Fruit fly (Drosophila melanogaster): ENCODE data around the gene Gycalpha99B.

Gycalpha99B gene

DNA sequence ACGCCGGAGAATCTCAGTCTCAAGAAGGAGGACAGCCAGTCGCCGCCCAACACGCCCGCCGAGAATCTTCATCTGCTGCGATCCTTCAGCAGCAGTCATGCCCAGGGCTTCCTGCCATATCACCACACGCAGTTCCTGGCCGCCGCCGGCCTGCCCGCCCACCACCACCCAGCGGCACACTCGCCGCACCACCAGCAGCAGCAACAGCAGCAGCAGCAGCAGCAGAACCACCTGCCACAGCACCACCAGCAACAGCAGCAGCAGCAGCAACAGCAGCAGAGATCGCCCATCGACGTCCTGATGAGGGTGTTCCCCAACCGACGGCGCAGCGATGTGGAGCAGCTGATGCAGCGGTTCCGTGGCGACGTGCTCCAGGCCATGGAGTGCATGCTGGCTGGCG is 13.4 kb downstream of the Gycalpha99B start:
- no peak for TF ChIP-seq noc (tag; optimal IDR thresholded peaks at IDR 0.05)

DNA sequence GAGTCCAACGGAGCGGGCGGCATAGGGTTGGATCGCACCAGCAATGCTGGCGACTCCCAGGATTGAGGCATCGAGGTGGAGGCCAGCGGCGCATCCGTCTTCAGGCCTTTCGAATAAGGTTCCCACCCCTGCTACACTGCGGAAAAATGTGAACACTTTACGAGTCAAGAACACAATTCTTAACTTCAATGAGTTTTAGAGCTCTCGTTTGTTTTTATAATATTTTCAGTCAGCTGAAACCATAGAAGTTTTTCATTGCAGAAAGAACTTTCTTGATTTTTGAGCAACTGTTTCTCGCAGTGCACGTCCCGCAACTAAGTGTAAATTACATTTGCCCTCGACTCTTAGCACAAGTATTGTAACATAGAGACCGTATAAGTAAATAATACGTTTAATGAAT is 14.1 kb downstream of the Gycalpha99B start:
- TF ChIP-seq noc (tag; optimal IDR thresholded peaks at IDR 0.05): no peak

DNA sequence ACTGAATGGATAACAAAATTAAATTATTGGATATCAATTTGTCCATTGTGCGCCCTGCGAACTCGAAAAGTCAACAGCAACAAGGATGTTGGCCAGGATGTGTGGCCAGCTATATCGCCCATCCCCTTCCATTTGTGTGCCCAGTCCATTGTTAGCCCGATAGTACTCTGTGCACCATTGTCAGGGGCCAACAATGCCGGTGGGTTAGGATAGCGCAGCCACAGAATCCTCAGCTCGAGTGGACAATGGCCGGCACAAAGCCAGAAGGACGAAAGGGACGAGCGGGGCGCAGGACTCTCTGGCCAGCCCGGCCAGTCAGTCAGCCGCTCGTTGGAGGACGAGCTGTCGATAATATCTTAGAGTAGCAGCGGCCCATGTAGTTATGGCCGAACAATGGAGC is 15.5 kb downstream of the Gycalpha99B start:
- no peak for TF ChIP-seq noc (tag; optimal IDR thresholded peaks at IDR 0.05)

DNA sequence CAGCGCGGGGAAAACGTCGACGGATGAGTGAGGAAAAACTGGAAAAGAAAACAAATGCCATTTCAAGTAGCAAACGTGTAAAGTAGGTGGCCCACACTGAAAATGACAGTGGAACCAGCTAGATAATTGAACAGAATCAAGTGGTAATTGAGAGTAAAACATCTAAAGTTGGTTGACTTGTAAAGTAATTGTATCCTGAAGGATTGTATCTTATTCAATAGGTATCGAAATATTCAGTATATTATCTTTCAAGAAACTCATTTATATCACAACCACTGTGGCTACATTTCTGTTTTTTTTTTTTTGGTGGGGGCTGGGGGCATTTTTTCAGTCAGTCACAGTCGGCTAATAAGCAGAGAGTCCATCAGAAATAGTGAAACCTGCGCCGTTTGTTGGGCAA is 16.9 kb downstream of the Gycalpha99B start:
- no peak for TF ChIP-seq noc (tag; optimal IDR thresholded peaks at IDR 0.05)

DNA sequence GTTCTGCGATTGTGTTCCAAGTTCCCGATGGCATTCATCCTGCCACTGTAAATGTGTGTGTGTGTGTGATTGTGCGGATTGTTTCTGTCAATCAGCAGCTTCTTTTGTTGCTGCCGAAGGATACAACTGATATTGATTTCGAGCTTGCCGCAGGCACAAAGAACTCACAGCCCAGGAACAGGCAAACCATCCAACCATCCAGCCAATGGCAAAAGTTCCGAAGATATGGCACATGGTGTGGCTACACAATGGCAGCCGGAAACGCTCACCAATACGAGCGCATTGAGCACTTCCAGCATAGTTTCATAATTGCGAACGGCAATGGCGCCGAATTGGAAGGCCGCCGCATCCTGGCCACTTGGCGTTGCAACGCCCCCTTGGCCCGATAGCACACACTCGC is 19.4 kb downstream of the Gycalpha99B start:
- no peak for TF ChIP-seq noc (tag; optimal IDR thresholded peaks at IDR 0.05)

DNA sequence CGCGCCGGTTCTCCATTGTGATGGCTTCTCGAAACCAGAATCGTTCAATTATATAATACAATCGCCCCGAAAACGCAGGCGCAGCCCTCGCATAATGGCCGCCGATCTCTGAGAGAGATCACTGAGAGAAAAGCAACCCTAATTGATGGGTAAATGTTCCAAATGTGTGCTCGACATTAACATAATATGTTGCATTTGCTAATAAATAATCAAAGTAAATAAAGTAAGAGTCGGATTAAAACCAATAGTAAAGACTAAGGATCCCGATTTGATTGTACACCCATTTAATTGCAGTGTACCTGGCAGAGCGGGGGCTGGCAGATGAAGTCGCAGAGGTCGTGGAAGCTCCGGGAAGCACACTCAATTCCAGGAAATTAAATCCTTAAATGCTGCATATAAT is 22.3 kb downstream of the Gycalpha99B start:
- no peak for TF ChIP-seq noc (tag; optimal IDR thresholded peaks at IDR 0.05)

DNA sequence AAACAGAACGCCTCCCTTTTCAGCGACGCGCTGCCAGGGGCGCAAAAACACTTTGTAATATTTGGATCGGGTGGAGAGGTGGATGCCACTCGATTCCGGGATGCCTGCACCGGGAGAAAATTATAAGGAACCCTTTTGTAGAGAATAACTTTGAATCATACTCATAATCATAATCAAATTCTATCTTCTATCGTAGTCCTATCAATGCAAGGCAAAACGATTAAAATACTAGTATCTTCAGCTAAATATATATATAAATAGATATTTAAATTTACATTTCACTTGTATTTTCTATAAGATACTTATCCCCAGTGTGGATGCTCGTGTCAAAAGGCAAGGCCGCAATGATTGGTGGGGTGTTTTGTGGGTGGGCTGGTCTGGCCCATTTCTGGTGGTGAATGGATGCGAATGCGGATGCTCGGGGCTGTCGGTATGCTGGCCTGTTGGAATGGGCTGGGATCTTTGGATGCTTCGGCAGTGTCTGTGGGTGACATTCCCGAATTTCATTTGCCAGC is 23.5 kb downstream of the Gycalpha99B start:
- no peak for TF ChIP-seq noc (tag; optimal IDR thresholded peaks at IDR 0.05)

DNA sequence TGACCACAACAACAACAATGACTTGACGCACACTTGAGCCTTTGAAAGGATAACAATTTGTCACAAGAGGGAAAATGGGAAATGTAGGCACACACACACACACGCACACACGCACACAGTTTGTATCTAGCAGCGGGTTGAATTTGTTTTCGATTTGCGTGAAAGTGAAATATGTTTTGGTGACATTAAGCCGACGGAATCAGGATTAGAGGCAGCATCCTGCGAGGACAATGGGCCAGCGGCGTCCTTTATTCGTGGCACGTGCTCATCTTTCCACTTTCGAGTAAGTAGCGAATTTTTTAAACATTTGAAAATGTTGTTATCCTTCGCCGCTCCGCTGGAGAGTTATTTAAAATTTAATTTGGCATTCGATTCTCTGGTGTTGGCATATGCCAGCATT is 25.0 kb downstream of the Gycalpha99B start:
- TF ChIP-seq noc (tag; optimal IDR thresholded peaks at IDR 0.05): no peak

DNA sequence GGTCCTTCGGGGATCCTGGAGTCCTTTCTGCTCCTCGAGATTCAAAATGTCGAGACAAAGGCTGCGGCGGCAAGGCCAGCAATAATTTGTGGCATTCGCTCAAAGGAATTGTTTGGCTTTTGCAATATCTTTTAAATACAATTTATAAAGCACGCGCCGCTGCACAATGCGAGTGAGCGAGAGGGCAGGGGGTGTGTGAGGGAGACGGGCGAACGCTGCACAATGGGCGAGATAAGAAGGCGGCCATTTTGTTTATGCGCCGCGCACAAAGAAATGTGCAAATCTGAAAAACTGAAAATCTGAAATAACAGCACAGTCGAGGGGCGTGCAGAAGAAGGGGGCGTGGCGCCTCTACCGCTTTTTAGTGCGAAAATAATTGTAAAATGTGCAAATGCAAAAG is 26.0 kb downstream of the Gycalpha99B start:
- no peak for TF ChIP-seq noc (tag; optimal IDR thresholded peaks at IDR 0.05)

DNA sequence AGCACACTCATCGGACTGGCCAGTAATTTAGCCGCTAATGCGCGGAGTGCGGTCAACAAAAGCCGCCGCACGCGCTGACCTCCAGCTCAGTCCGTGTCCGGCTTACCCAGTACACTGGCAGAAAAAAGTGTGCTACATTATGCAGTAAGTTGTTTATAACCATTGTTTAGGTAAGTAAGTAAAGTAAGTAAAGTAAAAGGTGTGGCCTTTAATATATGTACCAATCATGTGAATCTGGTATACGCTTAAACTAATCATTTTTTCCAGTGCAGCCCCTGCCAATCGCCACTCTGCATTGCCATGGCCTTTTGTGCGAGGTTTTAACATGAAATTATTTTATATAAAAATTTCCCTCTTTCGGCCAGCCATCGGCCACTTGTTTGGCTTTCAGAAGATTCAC is 29.1 kb downstream of the Gycalpha99B start:
- no peak for TF ChIP-seq noc (tag; optimal IDR thresholded peaks at IDR 0.05)

DNA sequence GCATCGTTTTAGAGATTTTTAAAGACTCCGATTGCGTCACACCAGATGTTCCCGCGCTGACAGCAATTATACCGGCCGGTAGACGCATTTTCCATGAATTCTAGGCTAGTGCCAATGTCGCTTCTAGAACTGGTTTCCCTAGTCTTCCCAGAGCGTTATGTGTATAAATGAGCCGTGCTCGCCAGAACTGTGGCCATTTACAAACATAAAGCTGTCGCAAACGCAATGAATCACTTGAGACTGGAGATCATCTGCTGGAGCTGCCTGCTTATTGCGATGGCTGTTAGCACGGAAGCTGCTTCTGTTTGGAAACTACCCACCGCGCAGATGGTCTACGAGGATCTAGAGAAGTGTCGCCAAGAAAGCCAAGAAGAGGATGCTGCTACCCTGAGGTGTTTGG is 32.0 kb downstream of the Gycalpha99B start, which contains the start of gene Obp99d:
Gene Obp99d, plus strand, starts transcription at position 192 of the 400 bp plus-strand sequence.
- no peak for TF ChIP-seq noc (tag; optimal IDR thresholded peaks at IDR 0.05)

DNA sequence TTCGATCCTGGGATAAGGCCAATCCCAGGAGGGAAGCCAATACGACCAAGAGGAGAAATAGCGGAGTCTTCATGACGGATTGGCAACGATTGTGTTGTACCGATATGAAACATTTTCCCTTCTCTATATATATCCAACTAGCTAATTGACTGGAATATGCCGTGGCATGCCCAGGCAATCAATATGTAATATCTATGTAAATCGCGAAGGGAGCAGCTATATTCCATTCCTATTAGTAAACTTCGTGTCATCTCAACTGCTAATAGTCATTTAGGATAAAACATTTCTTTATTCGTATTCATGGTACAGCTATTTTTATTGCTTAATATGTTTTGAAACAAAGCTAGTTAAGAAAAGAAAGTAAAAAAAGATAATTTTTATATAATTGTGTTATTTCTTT is 33.0 kb downstream of the Gycalpha99B start, which contains the start of gene Dup99B:
Gene Dup99B, minus strand, starts transcription at position 101 of the 400 bp plus-strand sequence.
- no peak for TF ChIP-seq noc (tag; optimal IDR thresholded peaks at IDR 0.05)

DNA sequence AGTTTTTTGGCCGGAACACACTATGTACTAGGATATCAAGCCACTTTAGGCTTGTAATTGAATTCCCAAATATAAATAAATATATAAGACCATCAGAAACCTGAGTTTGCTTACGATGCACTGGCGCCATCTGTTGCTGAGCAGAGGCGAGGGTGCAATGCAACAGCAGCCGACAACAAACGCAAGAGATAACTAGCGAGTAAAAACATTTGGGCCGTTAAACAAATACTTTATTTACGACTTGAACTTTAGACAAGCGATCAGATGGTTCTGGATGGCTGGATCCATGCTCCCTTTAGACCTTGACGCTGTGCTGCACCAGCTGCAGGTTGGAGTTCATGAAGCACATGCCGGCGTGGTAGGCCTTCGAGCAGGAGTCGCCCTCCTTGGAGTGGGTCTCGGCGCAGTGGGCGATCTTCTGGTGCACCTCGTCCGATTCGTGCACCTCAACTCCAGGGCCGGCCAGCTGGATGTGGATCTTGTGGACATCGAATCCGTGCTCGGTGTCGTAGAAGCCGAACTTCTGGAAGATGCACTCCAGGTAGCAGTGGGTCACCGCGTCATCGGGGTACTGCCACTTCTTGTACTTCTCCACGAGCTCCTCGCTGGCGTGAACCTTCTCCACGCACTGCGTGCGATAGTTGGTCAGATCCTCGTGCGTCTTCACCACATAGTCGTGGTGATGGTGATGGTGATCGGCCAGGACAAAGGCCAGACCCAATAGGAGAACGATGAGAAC is 33.9 kb downstream of the Gycalpha99B start:
- no peak for TF ChIP-seq noc (tag; optimal IDR thresholded peaks at IDR 0.05)

DNA sequence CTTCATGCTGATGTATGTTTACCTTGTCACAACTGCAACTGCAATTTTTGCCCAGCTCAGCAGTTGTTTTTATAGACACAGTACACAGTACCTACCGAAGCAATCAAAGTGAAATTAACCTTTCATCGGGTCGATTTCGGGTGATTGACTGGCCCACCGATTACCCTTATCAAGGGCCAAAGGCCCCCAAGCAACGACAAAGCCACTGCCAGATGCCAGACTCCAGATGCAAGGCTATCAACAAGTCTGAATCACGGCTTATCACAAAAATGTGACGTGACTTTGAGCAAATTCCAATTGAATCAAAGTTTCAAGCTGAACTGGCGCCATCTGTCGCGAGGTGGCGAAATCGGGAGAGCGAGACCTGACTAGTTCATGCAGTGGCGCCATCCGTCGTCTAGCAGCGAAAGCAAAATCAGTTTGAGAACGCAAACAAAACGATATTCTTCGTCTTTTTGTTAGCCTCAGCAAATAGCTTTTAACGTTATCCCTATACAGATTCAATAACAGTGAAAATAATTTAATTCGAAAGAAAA is 34.5 kb downstream of the Gycalpha99B start, which contains the start of gene Obp99b:
Gene Obp99b, minus strand, starts transcription at position 115 of the 536 bp plus-strand sequence.
- no peak for TF ChIP-seq noc (tag; optimal IDR thresholded peaks at IDR 0.05)

DNA sequence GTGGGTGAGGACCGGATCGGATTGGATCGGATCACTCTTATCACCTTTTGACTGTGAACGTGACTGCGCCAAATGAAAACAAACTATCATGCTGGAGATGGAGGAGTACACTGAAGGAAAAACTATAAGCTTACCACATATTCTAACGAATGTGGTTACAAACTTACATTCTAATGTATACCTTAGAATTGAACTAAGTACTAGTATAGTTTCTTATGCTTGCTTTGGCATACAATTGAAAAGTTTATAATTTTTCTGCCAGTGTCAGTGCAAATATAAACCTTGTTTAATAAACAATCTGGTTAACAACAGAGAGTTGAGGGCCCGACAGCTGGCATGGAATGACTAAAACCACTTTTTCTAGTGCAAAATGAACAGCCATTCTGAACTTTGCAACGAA is 35.2 kb downstream of the Gycalpha99B start:
- TF ChIP-seq noc (tag; optimal IDR thresholded peaks at IDR 0.05): no peak

DNA sequence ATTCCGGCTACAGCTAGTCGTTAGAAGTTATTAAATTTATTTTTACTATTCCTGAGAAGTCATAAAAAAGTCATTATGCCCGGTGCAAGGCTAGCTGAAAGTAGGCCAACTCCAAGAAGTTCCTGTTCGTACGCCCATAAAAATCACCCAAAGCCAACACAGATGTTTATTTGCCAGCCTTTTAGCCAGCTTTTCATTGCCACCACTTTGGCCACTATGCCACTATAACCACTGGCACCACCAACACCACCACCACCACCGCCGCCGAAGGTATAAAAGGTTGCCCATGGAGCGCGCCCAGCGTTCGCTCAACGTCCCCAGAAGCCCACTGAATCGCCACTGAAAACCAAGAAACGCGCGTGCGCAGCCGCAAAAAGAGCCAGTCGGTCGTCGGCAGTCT is 36.1 kb downstream of the Gycalpha99B start, which contains the start of gene CG15506:
Gene CG15506, plus strand, starts transcription at position 301 of the 400 bp plus-strand sequence.
- TF ChIP-seq noc (tag; optimal IDR thresholded peaks at IDR 0.05): no peak

DNA sequence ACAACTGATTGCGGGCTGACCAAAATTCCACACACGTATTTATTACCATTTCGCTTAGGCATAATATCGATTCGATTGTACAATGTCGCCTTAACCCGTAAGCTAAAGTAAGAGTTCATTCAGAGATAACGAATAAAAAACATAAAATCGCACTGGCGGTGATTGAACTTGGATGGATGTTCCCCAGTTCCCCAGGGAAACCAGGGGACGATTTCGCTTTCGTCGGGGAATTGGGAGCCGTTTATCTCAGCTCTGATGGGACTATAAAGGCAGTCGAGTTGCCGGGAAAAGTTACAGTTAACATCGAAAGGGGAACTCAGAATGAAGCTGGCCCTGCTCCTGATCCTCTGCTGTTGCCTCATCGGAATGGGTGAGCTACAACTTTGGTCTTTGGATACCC is 39.9 kb downstream of the Gycalpha99B start, which contains the start of gene CG34296:
Gene CG34296, plus strand, starts transcription at position 301 of the 400 bp plus-strand sequence.
- TF ChIP-seq noc (tag; optimal IDR thresholded peaks at IDR 0.05): no peak
